Fruit fly (Drosophila melanogaster) whole organism, embryonic: ENCODE results near the gene U2af50.

Experiments used
- Antp ChIP-seq: fragments of 200-800 bp; sonication (Bioruptor generic); optimal IDR thresholded peaks from 3 replicates; lab custom pipeline; 2016; ENCODE audit warnings: missing biosample characterization, missing genetic modification characterization
- Asciz ChIP-seq: fragments of 200-800 bp; sonication (Bioruptor generic); optimal IDR thresholded peaks from 2 replicates; lab custom pipeline; 2017; ENCODE audit warnings: missing biosample characterization, mild to moderate bottlenecking, missing genetic modification characterization, missing genetic modification reagents
- Awh ChIP-seq: fragments of 200-800 bp; sonication (Bioruptor generic); IDR thresholded peaks from 2 replicates; pipeline ENCODE4, ENCODE4 v1.3.6; 2022; ENCODE audit warnings: missing biosample characterization, missing genetic modification characterization
- B-H2 ChIP-seq: fragments of 200-800 bp; sonication (Bioruptor generic); optimal IDR thresholded peaks from 2 replicates; lab custom pipeline; 2018; ENCODE audit warnings: missing biosample characterization, mild to moderate bottlenecking, missing genetic modification characterization
- BEAF-32 ChIP-seq: fragments of 200-800 bp; sonication (Bioruptor generic); optimal IDR thresholded peaks from 3 replicates; lab custom pipeline; 2017; ENCODE audit warnings: missing biosample characterization, missing genetic modification characterization, mild to moderate bottlenecking, moderate library complexity, missing genetic modification reagents
- CG1024 ChIP-seq: fragments of 200-800 bp; sonication (Bioruptor generic); IDR thresholded peaks from 2 replicates; pipeline ENCODE4 v1.3.6; 2022; ENCODE audit warnings: missing biosample characterization, missing genetic modification characterization
- CG11085 ChIP-seq: fragments of 200-800 bp; sonication (Bioruptor generic); IDR thresholded peaks from 2 replicates; pipeline ENCODE4 v1.3.6; 2022; ENCODE audit warnings: missing biosample characterization, missing genetic modification characterization
- CG14860 ChIP-seq: fragments of 200-800 bp; sonication (Bioruptor generic); IDR thresholded peaks from 3 replicates; pipeline ENCODE4 v1.3.6; 2022; ENCODE audit warnings: missing biosample characterization, missing genetic modification characterization; ENCODE audit not compliant: partially characterized antibody
- CG15601 ChIP-seq: fragments of 200-800 bp; sonication (Bioruptor generic); optimal IDR thresholded peaks from 3 replicates; lab custom pipeline; 2019; ENCODE audit warnings: missing biosample characterization, mild to moderate bottlenecking, missing genetic modification characterization, moderate library complexity
- CG17568 ChIP-seq: fragments of 200-800 bp; sonication (Bioruptor generic); optimal IDR thresholded peaks from 2 replicates; lab custom pipeline; 2018; ENCODE audit warnings: missing biosample characterization, mild to moderate bottlenecking, missing genetic modification characterization, moderate library complexity
- CG18599 ChIP-seq: fragments of 200-800 bp; sonication (Bioruptor generic); optimal IDR thresholded peaks from 3 replicates; lab custom pipeline; 2017; ENCODE audit warnings: missing biosample characterization, missing genetic modification characterization, mild to moderate bottlenecking, moderate library complexity, missing genetic modification reagents
- CG34224 ChIP-seq: fragments of 200-800 bp; sonication (Bioruptor generic); IDR thresholded peaks from 3 replicates; pipeline ENCODE4 v1.3.6; 2022; ENCODE audit warnings: missing biosample characterization, missing genetic modification characterization; ENCODE audit not compliant: partially characterized antibody
- CG4404 ChIP-seq: fragments of 200-800 bp; sonication (Bioruptor generic); IDR thresholded peaks from 2 replicates; pipeline ENCODE4 v1.3.6; 2022; ENCODE audit warnings: missing biosample characterization, missing genetic modification characterization
- CG6272 ChIP-seq: fragments of 200-800 bp; sonication (Bioruptor generic); IDR thresholded peaks from 2 replicates; pipeline ENCODE4 v1.3.6; 2022; ENCODE audit warnings: missing biosample characterization, missing genetic modification characterization
- CG6689 ChIP-seq: fragments of 200-800 bp; sonication (Bioruptor generic); IDR thresholded peaks from 2 replicates; pipeline ENCODE4 v1.3.6; 2022; ENCODE audit warnings: missing biosample characterization, missing genetic modification characterization
- CG6813 ChIP-seq: fragments of 200-800 bp; sonication (Bioruptor generic); optimal IDR thresholded peaks from 2 replicates; lab custom pipeline; 2017; ENCODE audit warnings: missing biosample characterization, missing genetic modification characterization, mild to moderate bottlenecking, moderate library complexity, missing genetic modification reagents
- CG7928 ChIP-seq: fragments of 200-800 bp; sonication (Bioruptor generic); optimal IDR thresholded peaks from 2 replicates; lab custom pipeline; 2017; ENCODE audit warnings: missing biosample characterization, mild to moderate bottlenecking, missing genetic modification characterization
- CG8924 ChIP-seq: fragments of 200-800 bp; optimal IDR thresholded peaks from 3 replicates; lab custom pipeline; 2019; ENCODE audit warnings: missing biosample characterization, mild to moderate bottlenecking, missing genetic modification characterization, moderate library complexity
- CG8944 ChIP-seq: fragments of 200-800 bp; sonication (Bioruptor generic); optimal IDR thresholded peaks from 3 replicates; lab custom pipeline; 2016; ENCODE audit warnings: missing biosample characterization, missing genetic modification characterization
- CG9727 ChIP-seq: fragments of 200-800 bp; sonication (Bioruptor generic); optimal IDR thresholded peaks from 3 replicates; lab custom pipeline; 2017; ENCODE audit warnings: missing biosample characterization, mild to moderate bottlenecking, missing genetic modification characterization
- Doc3 ChIP-seq: fragments of 200-800 bp; sonication (Bioruptor generic); IDR thresholded peaks from 3 replicates; pipeline ENCODE4 v1.3.6; 2022; ENCODE audit warnings: missing biosample characterization, missing genetic modification characterization; ENCODE audit not compliant: partially characterized antibody
- Drgx ChIP-seq: fragments of 200-800 bp; sonication (Bioruptor generic); IDR thresholded peaks from 2 replicates; pipeline ENCODE4 v1.3.6; 2022; ENCODE audit warnings: missing biosample characterization, missing genetic modification characterization
- E2f2 ChIP-seq: fragments of 200-800 bp; sonication (Bioruptor generic); IDR thresholded peaks from 2 replicates; pipeline ENCODE4 v1.3.6; 2022; ENCODE audit warnings: missing biosample characterization, missing genetic modification characterization
- H2.0 ChIP-seq: fragments of 200-800 bp; sonication (Bioruptor generic); IDR thresholded peaks from 2 replicates; pipeline ENCODE4 v1.3.6; 2022; ENCODE audit warnings: missing biosample characterization, missing genetic modification characterization
- Hmx ChIP-seq: fragments of 200-800 bp; sonication (Bioruptor generic); optimal IDR thresholded peaks from 2 replicates; lab custom pipeline; 2016; ENCODE audit warnings: missing biosample characterization, missing genetic modification characterization
- Hr78 ChIP-seq, 2 experiments: fragments of 200-800 bp in 1 of 2; fragments of >200 bp in 1 of 2; sonication (Bioruptor generic) in 1 of 2; optimal IDR thresholded peaks; 2 replicates each; lab custom pipeline; 2017 to 2019; ENCODE audit warnings: missing biosample characterization in 2 of 2, missing genetic modification characterization in 2 of 2, mild to moderate bottlenecking in 1 of 2, moderate library complexity in 1 of 2
- Lhr ChIP-seq: fragments of 200-800 bp; sonication (Bioruptor generic); optimal IDR thresholded peaks from 3 replicates; lab custom pipeline; 2017; ENCODE audit warnings: mild to moderate bottlenecking, missing biosample characterization, missing genetic modification reagents, missing genetic modification characterization
- MESR4 ChIP-seq: fragments of 200-800 bp; sonication (Bioruptor generic); optimal IDR thresholded peaks from 2 replicates; lab custom pipeline; 2018; ENCODE audit warnings: missing biosample characterization, mild to moderate bottlenecking, missing genetic modification characterization, moderate library complexity
- MTF-1 ChIP-seq: fragments of 200-800 bp; sonication (Bioruptor generic); optimal IDR thresholded peaks from 2 replicates; lab custom pipeline; 2018; ENCODE audit warnings: missing biosample characterization, mild to moderate bottlenecking, missing genetic modification characterization, borderline replicate concordance
- Oaz ChIP-seq: fragments of 200-800 bp; sonication (Bioruptor generic); IDR thresholded peaks from 2 replicates; pipeline ENCODE4 v1.3.6; 2022; ENCODE audit warnings: missing biosample characterization, missing genetic modification characterization
- Sin3A ChIP-seq: fragments of >200 bp; optimal IDR thresholded peaks from 2 replicates; lab custom pipeline; 2018
- TFAM ChIP-seq: fragments of 200-800 bp; sonication (Bioruptor generic); optimal IDR thresholded peaks from 2 replicates; lab custom pipeline; 2017; ENCODE audit warnings: missing biosample characterization, missing genetic modification characterization, inconsistent platforms
- al ChIP-seq: fragments of 200-800 bp; sonication (Bioruptor generic); IDR thresholded peaks from 2 replicates; pipeline ENCODE4 v1.3.6; 2022; ENCODE audit warnings: missing biosample characterization, missing genetic modification characterization
- bab2 ChIP-seq: fragments of 200-800 bp; sonication (Bioruptor generic); optimal IDR thresholded peaks from 2 replicates; lab custom pipeline; 2016; ENCODE audit warnings: missing biosample characterization, missing genetic modification characterization
- bbx ChIP-seq: fragments of 200-800 bp; sonication (Bioruptor generic); IDR thresholded peaks from 2 replicates; pipeline ENCODE4 v1.3.6; 2022; ENCODE audit warnings: missing biosample characterization, missing genetic modification characterization; ENCODE audit not compliant: partially characterized antibody
- bigmax ChIP-seq: fragments of 200-800 bp; sonication (Bioruptor generic); optimal IDR thresholded peaks from 2 replicates; lab custom pipeline; 2018; ENCODE audit warnings: missing biosample characterization, mild to moderate bottlenecking, missing genetic modification characterization
- chinmo ChIP-seq: fragments of 200-800 bp; sonication (Bioruptor generic); IDR thresholded peaks from 4 replicates; pipeline ENCODE4 v1.3.6; 2022; ENCODE audit warnings: missing biosample characterization, missing genetic modification characterization; ENCODE audit not compliant: partially characterized antibody
- fu2 ChIP-seq: fragments of 200-800 bp; sonication (Bioruptor generic); optimal IDR thresholded peaks from 2 replicates; lab custom pipeline; 2016; ENCODE audit warnings: missing biosample characterization, missing genetic modification characterization
- gcm ChIP-seq: fragments of 200-800 bp; sonication (Bioruptor generic); optimal IDR thresholded peaks from 2 replicates; lab custom pipeline; 2019; ENCODE audit warnings: missing biosample characterization, mild to moderate bottlenecking, missing genetic modification characterization, moderate library complexity
- gro ChIP-seq: fragments of 200-800 bp; sonication (Bioruptor generic); optimal IDR thresholded peaks from 2 replicates; lab custom pipeline; 2016; ENCODE audit warnings: missing biosample characterization, missing genetic modification characterization
- kni ChIP-seq: fragments of 200-800 bp; sonication (Bioruptor generic); optimal IDR thresholded peaks from 3 replicates; lab custom pipeline; 2017; ENCODE audit warnings: mild to moderate bottlenecking, missing biosample characterization, missing genetic modification reagents, missing genetic modification characterization
- mld ChIP-seq: fragments of 200-800 bp; sonication (Bioruptor generic); IDR thresholded peaks from 3 replicates; pipeline ENCODE4 v1.3.6; 2022; ENCODE audit warnings: missing biosample characterization, missing genetic modification characterization; ENCODE audit not compliant: partially characterized antibody
- oc ChIP-seq: fragments of 200-800 bp; sonication (Bioruptor generic); optimal IDR thresholded peaks from 2 replicates; lab custom pipeline; 2018; ENCODE audit warnings: missing biosample characterization, mild to moderate bottlenecking, missing genetic modification characterization, moderate library complexity
- pzg ChIP-seq: fragments of 200-800 bp; sonication (Bioruptor generic); optimal IDR thresholded peaks from 3 replicates; lab custom pipeline; 2018; ENCODE audit warnings: missing biosample characterization, mild to moderate bottlenecking, missing genetic modification characterization, moderate library complexity
- rib ChIP-seq: fragments of 200-800 bp; sonication (Bioruptor generic); IDR thresholded peaks from 2 replicates; pipeline ENCODE4 v1.3.6; 2022; ENCODE audit warnings: missing biosample characterization, missing genetic modification characterization
- schlank ChIP-seq: fragments of 200-800 bp; sonication (Bioruptor generic); optimal IDR thresholded peaks from 2 replicates; lab custom pipeline; 2018; ENCODE audit warnings: missing biosample characterization, mild to moderate bottlenecking, missing genetic modification characterization
- tio ChIP-seq: fragments of 200-800 bp; sonication (Bioruptor generic); optimal IDR thresholded peaks from 2 replicates; lab custom pipeline; 2017; ENCODE audit warnings: missing biosample characterization, missing genetic modification characterization, inconsistent platforms
- vvl ChIP-seq: fragments of 200-800 bp; sonication (Bioruptor generic); IDR thresholded peaks from 2 replicates; pipeline ENCODE4 v1.3.6; 2022; ENCODE audit warnings: missing biosample characterization, missing genetic modification characterization
- wor ChIP-seq: fragments of 200-800 bp; sonication (Bioruptor generic); IDR thresholded peaks from 2 replicates; pipeline ENCODE4 v1.3.6; 2022; ENCODE audit warnings: missing biosample characterization, missing genetic modification characterization

Gene U2af50

dm6 chrX:16333434-16334141, 25.3 kb downstream of the U2af50 start, which contains the start of the genes CG9921 and Dsp1 (continued):
- peak; percentile 72 for TF ChIP-seq rib (GFP tag; lab: Robert Waterston, UW)
- TF ChIP-seq CG15601: no peak
- no peak for TF ChIP-seq H2.0 (GFP tag; lab: Robert Waterston, UW)
- no peak for TF ChIP-seq CG17568 (GFP tag; lab: Kevin White, UChicago)
- no peak for TF ChIP-seq CG14860 (GFP tag; lab: Robert Waterston, UW)
- TF ChIP-seq Hmx (GFP tag; lab: Kevin White, UChicago): no peak
- TF ChIP-seq MESR4 (GFP tag; lab: Kevin White, UChicago): peak; percentile 28
- peak; percentile 3 for TF ChIP-seq CG6813 (GFP tag; lab: Kevin White, UChicago)
- peak; percentile 95 for TF ChIP-seq chinmo
- TF ChIP-seq gcm: no peak
- peak; percentile 18 for TF ChIP-seq Asciz (GFP tag; lab: Kevin White, UChicago)
- peak; percentile 31 for TF ChIP-seq schlank
- TF ChIP-seq bbx (GFP tag; lab: Robert Waterston, UW): peak; percentile 56; the same call in 1 of the 2 replicates
- TF ChIP-seq Awh (GFP tag; lab: Robert Waterston, UW): no peak
- no peak for TF ChIP-seq Antp (GFP tag; lab: Kevin White, UChicago)
- TF ChIP-seq CG8924 (tag; lab: Kevin White, UChicago): peak; percentile 45
- TF ChIP-seq bigmax: no peak
- no peak for TF ChIP-seq CG8944 (GFP tag; lab: Kevin White, UChicago)
- no peak for TF ChIP-seq wor (GFP tag; lab: Robert Waterston, UW)
- TF ChIP-seq Oaz: no peak
- no peak for TF ChIP-seq bab2 (GFP tag; lab: Kevin White, UChicago)
- no peak for TF ChIP-seq CG11085 (GFP tag; lab: Robert Waterston, UW)
- no peak for TF ChIP-seq CG6272
- no peak for TF ChIP-seq E2f2
- TF ChIP-seq Doc3: no peak
- TF ChIP-seq mld (GFP tag; lab: Robert Waterston, UW): no peak
- no peak for TF ChIP-seq gro (GFP tag; lab: Kevin White, UChicago)
- peak; percentile 8; the same call in 1 of the 2 replicates for TF ChIP-seq Drgx (GFP tag; lab: Robert Waterston, UW)
- no peak for TF ChIP-seq vvl (GFP tag; lab: Robert Waterston, UW)
- no peak for TF ChIP-seq fu2 (GFP tag; lab: Kevin White, UChicago)
- TF ChIP-seq MTF-1 (GFP tag; lab: Kevin White, UChicago): peak; percentile 48
- TF ChIP-seq tio: no peak
- no peak for TF ChIP-seq TFAM
- no peak for TF ChIP-seq kni
- no peak for TF ChIP-seq CG4404 (GFP tag; lab: Robert Waterston, UW)
- TF ChIP-seq CG1024 (GFP tag; lab: Robert Waterston, UW): 0 out of 2 replicates have a peak, but pooled peaks have one; percentile 6
- 0 out of 3 replicates have a peak, but pooled peaks have one; percentile 47 for TF ChIP-seq CG34224
- peak; percentile 17; the same call in 1 of the 2 replicates for TF ChIP-seq CG6689
- no peak for TF ChIP-seq CG9727 (GFP tag; lab: Kevin White, UChicago)
- no peak for TF ChIP-seq CG18599
- TF ChIP-seq Hr78 (GFP tag; optimal IDR thresholded peaks at IDR 0.05; lab: Kevin White, UChicago): no peak
- no peak for TF ChIP-seq oc (tag; lab: Kevin White, UChicago)
- no peak for TF ChIP-seq al (GFP tag; lab: Robert Waterston, UW)
- no peak for TF ChIP-seq CG7928 (GFP tag; lab: Kevin White, UChicago)
- no peak for TF ChIP-seq Sin3A (lab: Kevin White, UChicago)
- no peak for TF ChIP-seq BEAF-32
- no peak for TF ChIP-seq Lhr (GFP tag; lab: Kevin White, UChicago)
- peak; percentile 13 for TF ChIP-seq B-H2
- no peak for TF ChIP-seq pzg (GFP tag; lab: Kevin White, UChicago)
